Worm (Caenorhabditis elegans) whole organism, late embryonic: ENCODE measurements around the gene nhr-55.

Experiments
- F13H6.1 ChIP-seq: sonication (generic microtip); optimal IDR thresholded peaks from 2 replicates; lab custom pipeline; 2016; ENCODE audit warnings: missing genetic modification characterization, missing compliant biosample characterization
- K09A11.1 ChIP-seq: sonication (generic microtip); optimal IDR thresholded peaks from 2 replicates; lab custom pipeline; 2017; ENCODE audit warnings: antibody characterized with exemption, mild to moderate bottlenecking, missing genetic modification characterization, missing compliant biosample characterization; ENCODE audit not compliant: insufficient read depth
- T23F11.4 ChIP-seq: fragments of 200-800 bp; sonication (Bioruptor generic); optimal IDR thresholded peaks from 2 replicates; lab custom pipeline; 2018; ENCODE audit warnings: mild to moderate bottlenecking, missing genetic modification characterization, missing compliant biosample characterization
- Y22D7AL.16 ChIP-seq: sonication (generic microtip); optimal IDR thresholded peaks from 2 replicates; lab custom pipeline; 2016; ENCODE audit warnings: missing genetic modification characterization, missing compliant biosample characterization
- ahr-1 ChIP-seq: sonication (generic microtip); optimal IDR thresholded peaks from 2 replicates; lab custom pipeline; 2016; ENCODE audit warnings: missing genetic modification characterization, missing compliant biosample characterization
- ama-1 ChIP-seq: fragments of 150-350 bp; optimal IDR thresholded peaks from 2 replicates; lab custom pipeline; 2014
- ceh-14 ChIP-seq: sonication (generic microtip); optimal IDR thresholded peaks from 2 replicates; lab custom pipeline; 2016; ENCODE audit warnings: missing genotype, missing genetic modification characterization, missing compliant biosample characterization
- ceh-2 ChIP-seq: sonication (generic microtip); optimal IDR thresholded peaks from 2 replicates; lab custom pipeline; 2016; ENCODE audit warnings: missing genotype, missing genetic modification characterization, missing compliant biosample characterization
- ceh-30 ChIP-seq: fragments of 150-350 bp; optimal IDR thresholded peaks from 2 replicates; lab custom pipeline; 2014; ENCODE audit warnings: missing biosample characterization, missing genetic modification characterization
- ceh-34 ChIP-seq: sonication (generic microtip); optimal IDR thresholded peaks from 2 replicates; lab custom pipeline; 2016; ENCODE audit warnings: mild to moderate bottlenecking, missing genetic modification characterization, missing compliant biosample characterization
- ceh-48 ChIP-seq: sonication (generic microtip); optimal IDR thresholded peaks from 2 replicates; lab custom pipeline; 2016; ENCODE audit warnings: missing genetic modification characterization, inconsistent platforms, missing compliant biosample characterization
- ceh-6 ChIP-seq: fragments of 200-800 bp; sonication (Bioruptor generic); optimal IDR thresholded peaks from 2 replicates; lab custom pipeline; 2018; ENCODE audit warnings: mild to moderate bottlenecking, missing genetic modification characterization, missing compliant biosample characterization
- ceh-9 ChIP-seq: sonication (generic microtip); optimal IDR thresholded peaks from 2 replicates; lab custom pipeline; 2016; ENCODE audit warnings: mild to moderate bottlenecking, missing genetic modification characterization, inconsistent platforms, missing compliant biosample characterization
- che-1 ChIP-seq: sonication (generic microtip); optimal IDR thresholded peaks from 2 replicates; lab custom pipeline; 2016; ENCODE audit warnings: mild to moderate bottlenecking, missing genetic modification characterization, missing compliant biosample characterization
- dmd-4 ChIP-seq: sonication (generic microtip); optimal IDR thresholded peaks from 2 replicates; lab custom pipeline; 2016; ENCODE audit warnings: borderline replicate concordance, missing genetic modification characterization, missing compliant biosample characterization
- elt-2 ChIP-seq: sonication (generic microtip); optimal IDR thresholded peaks from 2 replicates; lab custom pipeline; 2016; ENCODE audit warnings: missing genetic modification reagents, missing genetic modification characterization, missing compliant biosample characterization
- ets-4 ChIP-seq: sonication (generic microtip); optimal IDR thresholded peaks from 2 replicates; lab custom pipeline; 2016; ENCODE audit warnings: missing genetic modification characterization, missing compliant biosample characterization
- fax-1 ChIP-seq: sonication (generic microtip); optimal IDR thresholded peaks from 2 replicates; lab custom pipeline; 2016; ENCODE audit warnings: missing genotype, missing genetic modification characterization, missing compliant biosample characterization
- fkh-10 ChIP-seq: fragments of 150-350 bp; optimal IDR thresholded peaks from 2 replicates; lab custom pipeline; 2014; ENCODE audit warnings: missing biosample characterization, missing genetic modification reagents, missing genetic modification characterization
- fkh-6 ChIP-seq: sonication (generic microtip); optimal IDR thresholded peaks from 2 replicates; lab custom pipeline; 2016; ENCODE audit warnings: missing genetic modification characterization, missing compliant biosample characterization
- hlh-13 ChIP-seq: fragments of 200-800 bp; sonication (Bioruptor generic); optimal IDR thresholded peaks from 2 replicates; lab custom pipeline; 2018; ENCODE audit warnings: mild to moderate bottlenecking, missing genetic modification characterization, missing compliant biosample characterization
- hlh-30 ChIP-seq: sonication (generic microtip); optimal IDR thresholded peaks from 2 replicates; lab custom pipeline; 2017; ENCODE audit warnings: antibody characterized with exemption, missing genetic modification characterization, missing compliant biosample characterization; ENCODE audit not compliant: insufficient read depth
- hlh-6 ChIP-seq: sonication (generic microtip); optimal IDR thresholded peaks from 2 replicates; lab custom pipeline; 2016; ENCODE audit warnings: missing genotype, missing genetic modification characterization, missing compliant biosample characterization
- hlh-8 ChIP-seq: sonication (generic microtip); optimal IDR thresholded peaks from 2 replicates; lab custom pipeline; 2016; ENCODE audit warnings: missing genotype, missing genetic modification characterization, missing compliant biosample characterization
- lim-6 ChIP-seq: sonication (generic microtip); optimal IDR thresholded peaks from 2 replicates; lab custom pipeline; 2016; ENCODE audit warnings: missing genetic modification characterization, missing compliant biosample characterization
- lin-11 ChIP-seq: fragments of 200-800 bp; sonication (Bioruptor generic); optimal IDR thresholded peaks from 2 replicates; lab custom pipeline; 2018; ENCODE audit warnings: mild to moderate bottlenecking, missing genetic modification characterization, missing compliant biosample characterization
- pha-2 ChIP-seq: sonication (generic microtip); optimal IDR thresholded peaks from 2 replicates; lab custom pipeline; 2017; ENCODE audit warnings: mild to moderate bottlenecking, missing genetic modification characterization, missing compliant biosample characterization
- pha-4 ChIP-seq: fragments of 150-350 bp; optimal IDR thresholded peaks from 2 replicates; lab custom pipeline; 2018; ENCODE audit warnings: missing biosample characterization, missing genetic modification reagents, missing genetic modification characterization
- pqm-1 ChIP-seq: sonication (generic microtip); optimal IDR thresholded peaks from 2 replicates; lab custom pipeline; 2016; ENCODE audit warnings: missing genetic modification characterization, missing compliant biosample characterization
- rnt-1 ChIP-seq: sonication (generic microtip); optimal IDR thresholded peaks from 2 replicates; lab custom pipeline; 2016; ENCODE audit warnings: missing genetic modification characterization, missing compliant biosample characterization
- sdc-2 ChIP-seq: sonication (generic microtip); optimal IDR thresholded peaks from 2 replicates; lab custom pipeline; 2016; ENCODE audit warnings: missing genotype, missing genetic modification characterization, missing compliant biosample characterization
- sox-2 ChIP-seq: fragments of 200-800 bp; sonication (Bioruptor generic); IDR thresholded peaks from 2 replicates; pipeline ENCODE4 v1.3.6; 2022; ENCODE audit warnings: missing genetic modification reagents, missing genetic modification characterization, missing compliant biosample characterization
- syd-9 ChIP-seq: sonication (generic microtip); optimal IDR thresholded peaks from 2 replicates; lab custom pipeline; 2016; ENCODE audit warnings: mild to moderate bottlenecking, missing genetic modification characterization, moderate library complexity, missing compliant biosample characterization
- ttx-3 ChIP-seq: sonication (generic microtip); optimal IDR thresholded peaks from 2 replicates; lab custom pipeline; 2016; ENCODE audit warnings: missing genetic modification reagents, missing genetic modification characterization, missing compliant biosample characterization
- unc-42 ChIP-seq: sonication (generic microtip); optimal IDR thresholded peaks from 2 replicates; lab custom pipeline; 2016; ENCODE audit warnings: missing genotype, missing genetic modification characterization, missing compliant biosample characterization
- unc-86 ChIP-seq: sonication (generic microtip); optimal IDR thresholded peaks from 2 replicates; lab custom pipeline; 2016; ENCODE audit warnings: missing genetic modification characterization, missing compliant biosample characterization
- zip-5 ChIP-seq: sonication (generic microtip); optimal IDR thresholded peaks from 2 replicates; lab custom pipeline; 2016; ENCODE audit warnings: missing genetic modification characterization, missing compliant biosample characterization

nhr-55 gene

DNA sequence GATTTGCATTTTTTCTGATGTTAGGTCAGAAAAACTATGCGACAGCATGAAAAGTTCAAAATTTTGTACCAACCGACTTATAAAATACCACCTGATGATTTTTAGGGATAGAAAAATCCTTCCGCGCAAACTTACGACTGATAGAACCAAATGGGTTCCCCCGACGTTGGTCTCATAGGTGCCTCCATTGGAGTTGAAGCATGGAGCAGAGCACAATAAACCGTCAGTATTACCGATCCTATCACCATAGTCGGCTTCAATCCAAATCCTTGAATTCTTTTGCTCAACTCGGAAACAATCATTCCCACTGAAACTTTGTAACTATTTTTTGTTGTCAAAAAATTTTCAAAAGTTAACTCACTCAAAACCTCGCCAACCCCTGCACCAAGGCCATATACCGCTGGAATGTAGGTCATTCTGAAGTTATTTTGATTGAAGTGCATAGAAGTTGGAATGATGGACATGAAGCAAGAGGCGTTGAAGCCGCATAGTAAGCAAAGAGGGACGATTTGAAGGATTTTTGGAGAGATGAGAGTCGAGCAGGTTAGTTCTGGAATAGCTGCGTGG lies 38.7 kb upstream of the nhr-55 start:
- no peak for TF ChIP-seq pha-4 (tag; lab: Kevin White, UChicago)

DNA sequence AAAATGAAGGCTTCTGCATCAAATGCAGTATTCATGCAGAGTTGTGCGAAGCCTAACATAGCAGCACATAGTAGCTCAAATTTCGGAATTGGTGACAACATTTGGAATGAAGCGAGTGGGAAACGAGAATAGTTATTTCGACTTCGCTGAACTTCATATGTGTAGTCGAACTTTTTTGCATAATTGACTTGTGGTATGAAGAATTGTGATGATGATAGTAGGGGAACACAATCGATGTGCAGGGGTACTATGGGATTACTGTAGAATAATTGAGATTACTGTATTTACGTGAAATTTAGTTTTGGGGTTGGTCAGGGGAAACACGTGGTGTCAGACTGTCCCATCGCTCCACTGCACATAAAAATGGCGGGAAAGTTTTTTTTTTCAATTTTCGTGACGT lies 37.0 kb upstream of the nhr-55 start, which contains the start of gene B0554.7:
Gene B0554.7, minus strand, starts transcription at position 101 of the 400 bp plus-strand sequence.
- TF ChIP-seq Y22D7AL.16 (tag; lab: Kevin White, UChicago): no peak
- TF ChIP-seq ama-1: no peak
- TF ChIP-seq ceh-9: no peak
- TF ChIP-seq ceh-30 (tag; lab: Kevin White, UChicago): no peak
- TF ChIP-seq ahr-1: no peak
- no peak for TF ChIP-seq pqm-1 (tag; lab: Kevin White, UChicago)
- no peak for TF ChIP-seq fkh-10 (GFP tag; lab: Kevin White, UChicago)
- TF ChIP-seq fax-1 (tag; lab: Kevin White, UChicago): no peak
- TF ChIP-seq unc-86 (tag; lab: Kevin White, UChicago): no peak
- TF ChIP-seq rnt-1 (tag; lab: Kevin White, UChicago): no peak
- no peak for TF ChIP-seq unc-42 (tag; lab: Kevin White, UChicago)
- TF ChIP-seq ceh-2: no peak

DNA sequence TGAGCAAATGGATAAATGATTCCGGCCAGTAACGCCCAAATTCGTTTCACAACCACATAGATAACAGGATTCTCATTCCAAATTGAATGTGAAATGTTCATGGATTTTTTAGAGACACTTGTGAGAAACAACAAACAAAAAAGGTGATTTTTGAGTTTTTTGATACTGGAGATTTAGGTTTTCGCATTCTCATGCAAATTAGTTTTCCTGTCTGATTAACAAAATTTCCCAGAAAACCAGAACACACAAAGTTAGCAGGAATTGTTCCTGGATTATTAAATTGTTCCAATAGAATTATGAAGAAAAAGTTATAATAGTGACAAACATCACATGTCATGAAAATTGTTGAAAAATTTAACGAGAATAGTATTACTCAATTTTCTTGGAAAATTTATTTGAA lies 34.8 kb upstream of the nhr-55 start, which contains the start of gene srh-33:
Gene srh-33, minus strand, starts transcription at position 101 of the 400 bp plus-strand sequence.
- TF ChIP-seq ceh-48 (tag; lab: Kevin White, UChicago) (no peak), che-1 (tag; lab: Kevin White, UChicago) (no peak), syd-9 (tag; lab: Kevin White, UChicago) (no peak), lin-11 (tag; lab: Kevin White, UChicago) (no peak), dmd-4 (tag; lab: Kevin White, UChicago) (no peak)

DNA sequence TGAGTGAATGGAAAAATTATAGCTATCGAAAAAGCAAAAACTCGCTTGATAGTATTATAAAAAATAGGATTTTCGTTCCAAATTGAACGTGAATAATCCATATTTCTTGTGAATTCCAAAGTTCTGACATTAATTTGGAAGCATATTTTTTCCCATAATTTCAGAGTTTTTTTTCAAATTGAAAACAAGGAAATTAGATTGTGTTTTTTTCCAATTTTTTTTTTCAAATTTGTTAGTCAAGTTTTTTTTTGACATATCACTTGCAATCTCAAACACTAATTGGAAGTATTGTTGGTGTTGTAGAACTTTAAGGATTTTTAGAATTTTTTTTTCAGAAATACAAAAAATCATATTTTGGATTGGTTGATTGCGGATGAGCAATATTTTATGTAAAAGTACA lies 31.4 kb upstream of the nhr-55 start, which contains the start of gene srh-34:
Gene srh-34, minus strand, starts transcription at position 101 of the 400 bp plus-strand sequence.
- TF ChIP-seq K09A11.1 (no peak), zip-5 (tag; lab: Kevin White, UChicago) (no peak), ceh-48 (tag; lab: Kevin White, UChicago) (no peak), hlh-8 (tag; lab: Kevin White, UChicago) (no peak), F13H6.1 (tag; lab: Kevin White, UChicago) (no peak), hlh-13 (GFP tag; lab: Kevin White, UChicago) (no peak), lim-6 (no peak), elt-2 (tag; lab: Kevin White, UChicago) (no peak), pha-2 (tag; lab: Kevin White, UChicago) (no peak), ets-4 (tag; lab: Kevin White, UChicago) (no peak)
- TF ChIP-seq, all 69 proteins: peak for 0

DNA sequence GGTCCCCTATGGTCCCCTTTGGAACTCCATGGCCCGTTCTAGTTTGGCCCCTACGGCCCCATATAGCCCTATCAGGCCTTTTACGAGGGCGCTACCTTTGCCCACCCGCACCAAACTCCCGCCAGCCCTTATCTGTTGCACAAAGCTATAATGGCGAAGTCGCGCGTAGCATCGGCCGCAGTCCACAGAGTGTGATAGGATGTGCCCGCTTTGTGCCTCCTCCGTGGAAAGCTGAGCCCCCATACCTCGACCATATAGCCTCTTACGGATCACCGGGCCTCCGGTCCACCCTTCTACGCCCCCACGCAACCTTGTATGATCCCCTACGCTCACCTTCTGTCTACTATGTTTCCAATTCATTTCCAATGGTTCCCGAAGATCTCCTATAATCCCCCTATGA lies 31.0 kb upstream of the nhr-55 start:
- no peak for TF ChIP-seq fkh-6
- peak; percentile 6 for TF ChIP-seq dmd-4 (tag; lab: Kevin White, UChicago)
- no peak for TF ChIP-seq hlh-30 (tag; lab: Kevin White, UChicago)
- TF ChIP-seq sdc-2: peak; percentile 20
- peak; percentile 18 for TF ChIP-seq hlh-6

DNA sequence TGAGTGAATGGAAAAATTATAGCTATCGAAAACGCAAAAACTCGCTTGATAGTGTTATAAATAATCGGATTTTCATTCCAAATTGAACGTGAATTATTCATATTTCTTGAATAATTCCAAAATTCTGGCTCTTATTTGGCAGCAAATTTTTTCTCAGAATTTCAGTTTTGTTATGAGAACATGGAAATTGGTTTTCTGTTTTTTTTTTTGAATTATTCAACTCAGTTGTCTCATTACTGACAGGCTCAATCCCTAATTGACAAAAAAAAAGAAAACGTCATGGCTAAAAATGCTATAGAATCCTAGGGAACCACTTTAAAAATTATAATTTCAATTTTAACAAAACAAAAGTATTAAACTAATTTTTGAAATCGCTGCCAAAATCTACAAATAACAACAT lies 28.8 kb upstream of the nhr-55 start, which contains the start of gene srh-35:
Gene srh-35, minus strand, starts transcription at position 101 of the 400 bp plus-strand sequence.
- TF ChIP-seq K09A11.1: no peak
- TF ChIP-seq Y22D7AL.16 (tag; lab: Kevin White, UChicago): no peak
- no peak for TF ChIP-seq sox-2 (GFP tag; lab: Robert Waterston, UW)
- no peak for TF ChIP-seq ama-1
- no peak for TF ChIP-seq pqm-1 (tag; lab: Kevin White, UChicago)
- TF ChIP-seq T23F11.4 (GFP tag; lab: Kevin White, UChicago): no peak
- no peak for TF ChIP-seq syd-9 (tag; lab: Kevin White, UChicago)
- TF ChIP-seq che-1 (tag; lab: Kevin White, UChicago): no peak
- TF ChIP-seq ceh-2: no peak
- TF ChIP-seq ceh-14: no peak
- TF ChIP-seq ceh-6 (GFP tag; lab: Kevin White, UChicago): no peak
- TF ChIP-seq ceh-34 (tag; lab: Kevin White, UChicago): no peak
- no peak for TF ChIP-seq ttx-3
